Fruit fly (Drosophila melanogaster) whole organism, wandering third instar larva: ENCODE measurements around the gene CG42268.
"Not testable (repeated sequence)": the region's sequence is repeated elsewhere in the genome, so short reads cannot be mapped to it uniquely, and the experiment has no call there.

Experiments used
- Abd-B ChIP-seq: fragments of >200 bp; optimal IDR thresholded peaks from 2 replicates; lab custom pipeline; 2017; ENCODE audit warnings: missing biosample characterization, missing genetic modification characterization
- CG32264 ChIP-seq: fragments of 200-800 bp; sonication (Bioruptor generic); optimal IDR thresholded peaks from 2 replicates; lab custom pipeline; 2016; ENCODE audit warnings: missing biosample characterization, missing genetic modification characterization
- CrebA ChIP-seq: fragments of 200-800 bp; sonication (Bioruptor generic); optimal IDR thresholded peaks from 2 replicates; lab custom pipeline; 2016; ENCODE audit warnings: missing biosample characterization, mild to moderate bottlenecking, missing genetic modification characterization, borderline replicate concordance
- Dfd ChIP-seq: fragments of >200 bp; optimal IDR thresholded peaks from 2 replicates; lab custom pipeline; 2017; ENCODE audit warnings: missing biosample characterization, missing genetic modification characterization
- HLH106 ChIP-seq: fragments of 200-800 bp; optimal IDR thresholded peaks from 3 replicates; lab custom pipeline; 2019; ENCODE audit warnings: missing biosample characterization, mild to moderate bottlenecking, missing genetic modification characterization, moderate library complexity
- Hr78 ChIP-seq: fragments of >200 bp; optimal IDR thresholded peaks from 2 replicates; lab custom pipeline; 2017; ENCODE audit warnings: missing biosample characterization, missing genetic modification characterization
- Hr83 ChIP-seq: fragments of 200-300 bp; sonication (Bioruptor generic); optimal IDR thresholded peaks from 2 replicates; lab custom pipeline; 2016; ENCODE audit warnings: missing biosample characterization, mild to moderate bottlenecking, missing genetic modification characterization, moderate library complexity; ENCODE audit not compliant: poor library complexity, severe bottlenecking
- Jra ChIP-seq: sonication (Bioruptor generic); optimal IDR thresholded peaks from 2 replicates; lab custom pipeline; 2016; ENCODE audit warnings: missing biosample characterization, missing genetic modification characterization
- Mio ChIP-seq: sonication (Bioruptor generic); optimal IDR thresholded peaks from 2 replicates; lab custom pipeline; 2016; ENCODE audit warnings: missing biosample characterization, missing genetic modification characterization
- Myc ChIP-seq: fragments of >200 bp; optimal IDR thresholded peaks from 2 replicates; lab custom pipeline; 2017
- N ChIP-seq: fragments of >200 bp; optimal IDR thresholded peaks from 2 replicates; lab custom pipeline; 2018; ENCODE audit warnings: missing biosample characterization, missing external identifiers, missing genetic modification characterization
- OdsH ChIP-seq: fragments of 200-800 bp; sonication (Bioruptor generic); optimal IDR thresholded peaks from 2 replicates; lab custom pipeline; 2016; ENCODE audit warnings: missing biosample characterization, mild to moderate bottlenecking, missing genetic modification characterization
- Rel ChIP-seq, 2 experiments: fragments of 200-800 bp; sonication (Bioruptor generic) in 1 of 2; optimal IDR thresholded peaks; 2 replicates in 1 of 2; 3 replicates in 1 of 2; lab custom pipeline; 2016 to 2019; ENCODE audit warnings: mild to moderate bottlenecking in 2 of 2, missing biosample characterization in 2 of 2, missing genetic modification characterization in 2 of 2, moderate library complexity in 1 of 2
- Vsx2 ChIP-seq: fragments of 200-300, 225-300 bp; sonication (Bioruptor generic); optimal IDR thresholded peaks from 2 replicates; lab custom pipeline; 2018; ENCODE audit warnings: missing biosample characterization, missing genetic modification characterization; ENCODE audit not compliant: partially characterized antibody
- br ChIP-seq: fragments of 200-800 bp; sonication (Bioruptor generic); optimal IDR thresholded peaks from 2 replicates; lab custom pipeline; 2016; ENCODE audit warnings: missing biosample characterization, missing genetic modification characterization
- brk ChIP-seq: fragments of 200-800 bp; sonication (Bioruptor generic); optimal IDR thresholded peaks from 2 replicates; lab custom pipeline; 2016; ENCODE audit warnings: missing biosample characterization, mild to moderate bottlenecking, missing genetic modification characterization
- dl ChIP-seq, 2 experiments: fragments of 175-275, 200-275 bp in 1 of 2; fragments of 200-275 bp in 1 of 2; sonication (Bioruptor generic); optimal IDR thresholded peaks; lab custom pipeline; 2018; ENCODE audit warnings: mild to moderate bottlenecking in 2 of 2, missing biosample characterization in 2 of 2, missing genetic modification characterization in 2 of 2, moderate library complexity in 2 of 2; ENCODE audit not compliant: partially characterized antibody in 2 of 2, insufficient read depth in 1 of 2
- dmrt93B ChIP-seq: fragments of 200-800 bp; sonication (Bioruptor generic); optimal IDR thresholded peaks from 2 replicates; lab custom pipeline; 2018; ENCODE audit warnings: missing biosample characterization, mild to moderate bottlenecking, missing genetic modification characterization
- dsf ChIP-seq: sonication (Bioruptor generic); optimal IDR thresholded peaks from 2 replicates; lab custom pipeline; 2016; ENCODE audit warnings: missing biosample characterization, missing genetic modification characterization, borderline replicate concordance
- ey ChIP-seq: fragments of 200-800 bp; sonication (Bioruptor generic); optimal IDR thresholded peaks from 2 replicates; lab custom pipeline; 2016; ENCODE audit warnings: missing biosample characterization, missing genetic modification characterization
- foxo ChIP-seq, 2 experiments: fragments of 200-800 bp; sonication (Bioruptor generic); optimal IDR thresholded peaks; 2 replicates in 1 of 2; 3 replicates in 1 of 2; lab custom pipeline; 2016 to 2017; ENCODE audit warnings: missing biosample characterization in 2 of 2, missing genetic modification characterization in 2 of 2
- h ChIP-seq: fragments of 200-800 bp; sonication (Bioruptor generic); optimal IDR thresholded peaks from 3 replicates; lab custom pipeline; 2016; ENCODE audit warnings: missing biosample characterization, mild to moderate bottlenecking, missing genetic modification characterization
- jim ChIP-seq: fragments of 175-275, 200-325 bp; sonication (Bioruptor generic); optimal IDR thresholded peaks from 2 replicates; lab custom pipeline; 2016; ENCODE audit warnings: missing biosample characterization, mild to moderate bottlenecking, missing genetic modification characterization
- pan ChIP-seq: fragments of >200 bp; optimal IDR thresholded peaks from 2 replicates; lab custom pipeline; 2017
- psq ChIP-seq: fragments of 200-800 bp; sonication (Bioruptor generic); optimal IDR thresholded peaks from 3 replicates; lab custom pipeline; 2017; ENCODE audit warnings: missing biosample characterization, mild to moderate bottlenecking, missing genetic modification characterization, moderate library complexity
- rgr ChIP-seq: fragments of 200-800 bp; sonication (Bioruptor generic); optimal IDR thresholded peaks from 3 replicates; lab custom pipeline; 2016; ENCODE audit warnings: missing biosample characterization, mild to moderate bottlenecking, missing genetic modification characterization
- sage ChIP-seq: fragments of 200-800 bp; sonication (Bioruptor generic); optimal IDR thresholded peaks from 2 replicates; lab custom pipeline; 2016; ENCODE audit warnings: missing biosample characterization, mild to moderate bottlenecking, missing genetic modification characterization
- sv ChIP-seq: fragments of 200-800 bp; sonication (Bioruptor generic); optimal IDR thresholded peaks from 3 replicates; lab custom pipeline; 2016; ENCODE audit warnings: missing biosample characterization, missing genetic modification characterization
- woc ChIP-seq: sonication (Bioruptor generic); optimal IDR thresholded peaks from 2 replicates; lab custom pipeline; 2016; ENCODE audit warnings: missing biosample characterization, mild to moderate bottlenecking, missing genetic modification characterization

The CG42268 gene

DNA sequence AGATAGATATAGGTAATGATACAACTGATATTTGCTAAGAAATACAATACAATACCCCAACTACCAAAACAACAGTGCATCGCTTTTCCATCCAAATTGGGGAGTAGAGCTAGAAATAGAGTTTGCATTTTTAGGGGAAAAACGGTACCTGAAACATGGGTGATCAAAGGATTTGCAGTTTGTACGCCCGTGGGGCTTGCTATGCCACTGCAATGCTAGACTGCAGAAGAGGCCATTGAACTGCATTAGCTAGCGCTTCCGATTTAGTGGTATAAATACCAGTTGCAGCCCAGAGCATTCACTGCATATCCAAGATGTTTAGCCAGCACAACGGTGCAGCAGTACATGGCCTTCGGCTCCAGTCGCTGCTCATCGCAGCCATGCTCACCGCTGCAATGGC is 37.9 kb upstream of the CG42268 start, which contains the start of gene Ilp1:
Gene Ilp1 (plus strand): TSS at position 301 of the 400 bp plus-strand sequence.
- not testable (repeated sequence) for TF ChIP-seq br, jim, Vsx2 (GFP tag; lab: Kevin White, UChicago)
- TF ChIP-seq, all 38 proteins: peak for 0; not testable (repeated sequence) for 38

DNA sequence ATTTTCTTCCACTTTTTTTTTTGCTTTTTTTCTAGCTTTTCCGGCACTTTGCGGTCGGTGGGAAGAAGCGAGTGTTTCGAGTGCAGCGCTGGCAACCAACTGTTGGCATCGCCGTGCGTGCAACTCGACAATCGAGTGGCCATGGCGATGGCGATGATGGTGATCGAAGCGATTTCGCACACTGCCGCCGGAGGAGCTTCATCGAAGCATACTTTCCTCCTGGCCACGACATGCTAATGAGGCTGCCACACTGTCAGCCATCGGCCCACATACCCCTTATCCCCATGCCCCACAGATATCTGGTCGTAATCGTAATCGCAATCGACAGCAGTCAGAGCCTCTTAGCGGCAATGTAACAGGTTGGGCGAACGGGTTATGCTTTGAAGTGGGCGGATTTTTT is 37.4 kb upstream of the CG42268 start, which contains the start of gene Zasp67:
Gene Zasp67 (minus strand): TSS at position 101 of the 400 bp plus-strand sequence.
- TF ChIP-seq Rel (GFP tag; optimal IDR thresholded peaks at IDR 0.05; lab: Kevin White, UChicago) = no peak
- TF ChIP-seq Rel (tag; optimal IDR thresholded peaks at IDR 0.05; lab: Kevin White, UChicago) = no peak
- TF ChIP-seq Abd-B (GFP tag; lab: Kevin White, UChicago) = no peak
- no peak for TF ChIP-seq ey (GFP tag; lab: Kevin White, UChicago)
- no peak for TF ChIP-seq Hr83 (GFP tag; lab: Kevin White, UChicago)
- no peak for TF ChIP-seq foxo (GFP tag; optimal IDR thresholded peaks at IDR 0.05; lab: Kevin White, UChicago)
- TF ChIP-seq HLH106 = no peak
- TF ChIP-seq N (GFP tag; lab: Kevin White, UChicago) = no peak
- no peak for TF ChIP-seq CG32264 (GFP tag; lab: Kevin White, UChicago)

DNA sequence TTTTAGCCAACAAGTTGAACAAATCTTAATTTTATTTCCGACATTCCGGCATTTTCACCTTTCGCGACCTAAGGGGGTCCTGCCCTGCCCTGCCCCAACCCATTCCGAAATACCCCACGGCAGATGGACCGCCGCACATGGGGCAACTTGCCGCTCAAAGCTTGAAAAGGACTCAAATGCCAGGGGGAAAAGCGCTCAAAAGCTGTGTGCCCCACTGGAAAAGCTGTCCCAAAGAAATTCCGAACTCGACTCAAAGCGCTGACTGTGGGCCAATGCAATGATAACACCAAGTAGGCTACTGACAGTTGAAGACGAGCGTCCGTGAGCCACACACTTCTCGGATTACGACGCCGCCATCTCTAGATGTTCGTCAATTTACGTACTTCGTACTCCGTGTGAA is 26.6 kb upstream of the CG42268 start, which contains the start of gene CG32052:
Gene CG32052 (plus strand): TSS at position 301 of the 400 bp plus-strand sequence.
- TF ChIP-seq Hr83 (GFP tag; lab: Kevin White, UChicago) (no peak), brk (GFP tag; lab: Kevin White, UChicago) (no peak), dl (GFP tag; optimal IDR thresholded peaks at IDR 0.05; lab: Kevin White, UChicago; ENCODE audit: insufficient read depth in 1 of 2, partially characterized antibody in 2 of 2) (no peak), woc (no peak), Dfd (GFP tag; lab: Kevin White, UChicago) (no peak), OdsH (GFP tag; lab: Kevin White, UChicago) (no peak), CrebA (GFP tag; lab: Kevin White, UChicago) (no peak), dmrt93B (GFP tag; lab: Kevin White, UChicago) (no peak), sv (no peak), rgr (no peak), Hr78 (GFP tag; lab: Kevin White, UChicago) (no peak), psq (GFP tag; lab: Kevin White, UChicago) (no peak), Myc (no peak), sage (GFP tag; lab: Kevin White, UChicago) (no peak), Vsx2 (GFP tag; lab: Kevin White, UChicago) (no peak), Abd-B (GFP tag; lab: Kevin White, UChicago) (no peak), h (GFP tag; lab: Kevin White, UChicago) (no peak), pan (lab: Kevin White, UChicago) (no peak)

DNA sequence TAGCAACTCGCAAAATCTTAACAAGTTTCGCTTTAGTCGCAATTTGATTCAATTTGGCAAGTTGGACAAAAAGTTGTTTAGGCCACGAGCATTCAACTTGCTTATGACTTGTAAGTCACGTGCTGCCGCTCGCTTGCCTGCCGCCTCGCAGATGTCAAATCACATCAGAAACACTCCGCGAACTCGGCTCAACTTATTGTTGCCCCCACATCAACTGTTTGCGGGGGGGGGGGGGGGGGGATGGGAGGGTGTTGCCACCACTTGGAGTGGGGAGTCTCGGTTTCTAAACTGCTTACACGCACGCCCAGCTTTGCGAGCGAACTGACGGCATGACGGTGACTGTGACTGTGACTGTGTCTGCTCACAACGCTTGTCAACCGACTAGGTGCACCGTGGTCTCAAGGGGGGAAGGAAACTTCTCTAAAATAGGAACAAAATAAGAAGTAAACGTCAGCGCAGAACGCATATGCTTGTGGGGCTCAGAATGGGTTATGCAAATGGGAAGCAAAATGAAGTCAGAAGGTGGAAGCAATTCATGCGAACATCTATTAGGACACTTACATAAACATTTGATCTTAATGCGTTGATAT is 16.7 kb upstream of the CG42268 start:
- no peak for TF ChIP-seq sage (GFP tag; lab: Kevin White, UChicago)
- no peak for TF ChIP-seq Jra (GFP tag; lab: Kevin White, UChicago)

- TF ChIP-seq psq (GFP tag; lab: Kevin White, UChicago) (no peak), ey (GFP tag; lab: Kevin White, UChicago) (no peak), Dfd (GFP tag; lab: Kevin White, UChicago) (peak; percentile 13)
These were observed 15.5 kb upstream of the CG42268 start for dm6 chr3L:9775728-9776127.

DNA sequence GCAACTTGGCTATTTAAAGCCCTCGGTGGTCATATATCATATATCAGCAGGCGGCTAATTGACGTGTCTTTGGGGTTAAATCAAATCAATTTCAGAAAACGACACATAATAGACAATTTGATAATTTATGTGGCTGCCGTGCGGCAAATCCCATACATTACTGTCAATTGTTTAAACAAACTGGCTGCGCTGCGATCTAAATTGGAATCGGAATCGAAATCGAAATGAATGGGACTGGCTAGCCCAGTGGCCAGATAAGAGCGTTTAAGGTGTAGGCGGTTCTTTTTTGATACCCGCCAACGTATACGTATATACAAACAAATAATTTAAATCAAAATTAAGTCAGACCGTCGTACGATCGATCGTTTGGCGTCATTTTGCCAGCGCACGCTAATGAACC is 8.2 kb upstream of the CG42268 start:
- TF ChIP-seq dsf (no peak), Mio (no peak), rgr (no peak), dl (GFP tag; optimal IDR thresholded peaks at IDR 0.05; lab: Kevin White, UChicago; ENCODE audit: insufficient read depth in 1 of 2, partially characterized antibody in 2 of 2) (no peak), N (GFP tag; lab: Kevin White, UChicago) (no peak)
- TF ChIP-seq, all 38 proteins: peak for 0
